Fruit fly (Drosophila melanogaster): ENCODE results near the gene RpS19a.

RpS19a gene

dm6 chrX:16637594-16638485 lies at the start of gene RpS19a (continued):
- TF ChIP-seq CG17385 (GFP tag; optimal IDR thresholded peaks at IDR 0.05), result peak; percentile 85
- TF ChIP-seq Sox100B (GFP tag; optimal IDR thresholded peaks at IDR 0.05), result peak; percentile 86
- TF ChIP-seq Nf-YC (tag; optimal IDR thresholded peaks at IDR 0.05), result peak; percentile 66
- TF ChIP-seq CG9876 (GFP tag; optimal IDR thresholded peaks at IDR 0.05), result peak; percentile 58
- TF ChIP-seq vfl (GFP tag; optimal IDR thresholded peaks at IDR 0.05), result peak; percentile 32
- TF ChIP-seq repo (GFP tag; optimal IDR thresholded peaks at IDR 0.05), result peak; percentile 30
- no peak for TF ChIP-seq ab (GFP tag; optimal IDR thresholded peaks at IDR 0.05)
- TF ChIP-seq Ravus (GFP tag; IDR thresholded peaks at IDR 0.05), result no peak
- TF ChIP-seq CG3838 (GFP tag; optimal IDR thresholded peaks at IDR 0.05), result no peak
- TF ChIP-seq CG31365 (tag; optimal IDR thresholded peaks at IDR 0.05), result peak; percentile 81
- TF ChIP-seq lilli (GFP tag; optimal IDR thresholded peaks at IDR 0.05), result peak; percentile 48
- TF ChIP-seq ewg (GFP tag; optimal IDR thresholded peaks at IDR 0.05), result peak; percentile 54
- TF ChIP-seq CG1603 (tag; optimal IDR thresholded peaks at IDR 0.05), result peak; percentile 61
- peak; percentile 66 for TF ChIP-seq shn (GFP tag; optimal IDR thresholded peaks at IDR 0.05)
- peak; percentile 67 for TF ChIP-seq CG15601 (tag; optimal IDR thresholded peaks at IDR 0.05)
- peak; percentile 86 for TF ChIP-seq CG14710 (tag; optimal IDR thresholded peaks at IDR 0.05)
- peak; percentile 1 for TF ChIP-seq CG16815 (GFP tag; optimal IDR thresholded peaks at IDR 0.05)
- TF ChIP-seq CG4820 (GFP tag; optimal IDR thresholded peaks at IDR 0.05), result peak; percentile 38
- peak; percentile 54 for TF ChIP-seq Bdp1 (GFP tag; optimal IDR thresholded peaks at IDR 0.05)
- TF ChIP-seq CG14965 (GFP tag; optimal IDR thresholded peaks at IDR 0.05; ENCODE audit: borderline replicate concordance), result no peak
- TF ChIP-seq fd102C (GFP tag; optimal IDR thresholded peaks at IDR 0.05), result peak; percentile 53
- no peak for TF ChIP-seq CG4404 (GFP tag; IDR thresholded peaks at IDR 0.05)
- TF ChIP-seq tap (tag; optimal IDR thresholded peaks at IDR 0.05), result peak; percentile 50
- no peak for TF ChIP-seq Hmx (GFP tag; optimal IDR thresholded peaks at IDR 0.05)
- peak; percentile 72 for TF ChIP-seq CG12391 (tag; optimal IDR thresholded peaks at IDR 0.05)
- TF ChIP-seq Abd-B (GFP tag; optimal IDR thresholded peaks at IDR 0.05), result peak; percentile 16
- TF ChIP-seq cas (GFP tag; IDR thresholded peaks at IDR 0.05), result peak; percentile 26; the same call in 1 of the 2 replicates
- TF ChIP-seq sim (GFP tag; IDR thresholded peaks at IDR 0.05), result peak; percentile 79
- peak; percentile 38; the same call in 2 of the 4 replicates for TF ChIP-seq Gug (GFP tag; IDR thresholded peaks at IDR 0.05)
- TF ChIP-seq tup (GFP tag; optimal IDR thresholded peaks at IDR 0.05), result no peak
- peak; percentile 96 for TF ChIP-seq CG34376 (GFP tag; optimal IDR thresholded peaks at IDR 0.05)
- peak; percentile 37 for TF ChIP-seq bab2 (GFP tag; optimal IDR thresholded peaks at IDR 0.05)
- TF ChIP-seq Pdp1 (GFP tag; optimal IDR thresholded peaks at IDR 0.05), result peak; percentile 7 to 34
- peak; percentile 35 for TF ChIP-seq Dad (GFP tag; optimal IDR thresholded peaks at IDR 0.05)
- peak; percentile 62 for TF ChIP-seq ttk (GFP tag; IDR thresholded peaks at IDR 0.05)
- no peak for TF ChIP-seq da (GFP tag; optimal IDR thresholded peaks at IDR 0.05)
- peak; percentile 85 for TF ChIP-seq dm (GFP tag; optimal IDR thresholded peaks at IDR 0.05)
- TF ChIP-seq Hsf (GFP tag; optimal IDR thresholded peaks at IDR 0.05), result peak; percentile 30
- TF ChIP-seq CG6254 (GFP tag; optimal IDR thresholded peaks at IDR 0.05), result peak; percentile 68
- peak; percentile 83 for TF ChIP-seq zfh1 (GFP tag; IDR thresholded peaks at IDR 0.05)
- no peak for TF ChIP-seq CG11093 (GFP tag; IDR thresholded peaks at IDR 0.05)
- peak; percentile 74; the same call in 1 of the 3 replicates for TF ChIP-seq CG2199 (GFP tag; IDR thresholded peaks at IDR 0.05)
- TF ChIP-seq kah (GFP tag; optimal IDR thresholded peaks at IDR 0.05), result peak; percentile 60
- peak; percentile 19 for TF ChIP-seq CG9609 (GFP tag; optimal IDR thresholded peaks at IDR 0.05)
- no peak for TF ChIP-seq esg (GFP tag; conservative IDR thresholded peaks at IDR 0.05)
- no peak for TF ChIP-seq kay (GFP tag; optimal IDR thresholded peaks at IDR 0.05)
- TF ChIP-seq croc (GFP tag; conservative IDR thresholded peaks at IDR 0.05), result peak; percentile 34; the same call in 2 of the 3 replicates
- TF ChIP-seq nmo (GFP tag; optimal IDR thresholded peaks at IDR 0.05), result peak; percentile 49
- TF ChIP-seq NfI (GFP tag; optimal IDR thresholded peaks at IDR 0.05), result peak; percentile 92
